Worm (Caenorhabditis elegans) whole organism, L3 larva: Measurements from ENCODE around the gene ZC204.6.

Experiments used
- egl-27 ChIP-seq: sonication (generic microtip); optimal IDR thresholded peaks from 4 replicates; lab custom pipeline; 2017; ENCODE audit warnings: missing biosample characterization, missing genetic modification reagents, missing genetic modification characterization
- elt-3 ChIP-seq, 3 experiments: fragments of 150-350 bp in 1 of 3; sonication (generic microtip) in 2 of 3; optimal IDR thresholded peaks; 2 replicates in 2 of 3; 4 replicates in 1 of 3; lab custom pipeline; 2014 to 2017; ENCODE audit warnings: missing biosample characterization in 3 of 3, missing genetic modification characterization in 3 of 3
- fkh-10 ChIP-seq: sonication (generic microtip); optimal IDR thresholded peaks from 2 replicates; lab custom pipeline; 2017; ENCODE audit warnings: missing biosample characterization, missing genetic modification reagents, missing genetic modification characterization
- lsy-12 ChIP-seq: sonication (generic microtip); optimal IDR thresholded peaks from 2 replicates; lab custom pipeline; 2016; ENCODE audit warnings: mild to moderate bottlenecking, missing genetic modification characterization, missing compliant biosample characterization
- nfya-1 ChIP-seq: sonication (generic microtip); optimal IDR thresholded peaks from 2 replicates; lab custom pipeline; 2017; ENCODE audit warnings: missing genetic modification characterization, mild to moderate bottlenecking, missing compliant biosample characterization, antibody characterized with exemption, moderate library complexity; ENCODE audit not compliant: insufficient read depth
- nhr-12 ChIP-seq: fragments of 150-350 bp; optimal IDR thresholded peaks from 2 replicates; lab custom pipeline; 2014; ENCODE audit warnings: missing biosample characterization, missing genetic modification characterization
- nhr-25 ChIP-seq: sonication (generic microtip); optimal IDR thresholded peaks from 2 replicates; lab custom pipeline; 2017; ENCODE audit warnings: missing biosample characterization, missing genetic modification characterization
- nhr-77 ChIP-seq: fragments of 150-350 bp; optimal IDR thresholded peaks from 2 replicates; lab custom pipeline; 2014; ENCODE audit warnings: missing biosample characterization, missing genetic modification characterization
- sea-2 ChIP-seq: fragments of 150-350 bp; sonication (generic microtip); optimal IDR thresholded peaks from 4 replicates; lab custom pipeline; 2014; ENCODE audit warnings: missing biosample characterization, missing genetic modification reagents, missing genetic modification characterization
- skn-1 ChIP-seq: fragments of 150-350 bp; optimal IDR thresholded peaks from 2 replicates; lab custom pipeline; 2014; ENCODE audit warnings: missing biosample characterization, missing genetic modification characterization
- snpc-4 ChIP-seq: fragments of 150-350 bp; optimal IDR thresholded peaks from 2 replicates; lab custom pipeline; 2014; ENCODE audit warnings: missing biosample characterization, missing genetic modification characterization
- zag-1 ChIP-seq: fragments of 150-350 bp; optimal IDR thresholded peaks from 2 replicates; lab custom pipeline; 2014; ENCODE audit warnings: missing biosample characterization, missing genetic modification characterization
- ztf-11 ChIP-seq: fragments of 150-350 bp; optimal IDR thresholded peaks from 2 replicates; lab custom pipeline; 2014; ENCODE audit warnings: missing biosample characterization, missing genetic modification characterization

- TF ChIP-seq snpc-4: no peak
- no peak for TF ChIP-seq nhr-12 (tag; lab: Kevin White, UChicago)
- TF ChIP-seq sea-2 (GFP tag; lab: Kevin White, UChicago): no peak
- TF ChIP-seq zag-1 (tag; lab: Kevin White, UChicago): no peak
- TF ChIP-seq elt-3 (tag; optimal IDR thresholded peaks at IDR 0.05; lab: Kevin White, UChicago): no peak
- TF ChIP-seq nhr-25 (tag; lab: Kevin White, UChicago): no peak
- TF ChIP-seq lsy-12 (tag; lab: Kevin White, UChicago): no peak
- TF ChIP-seq nhr-77: no peak
- no peak for TF ChIP-seq skn-1 (tag; lab: Kevin White, UChicago)
- TF ChIP-seq fkh-10 (GFP tag; lab: Kevin White, UChicago): no peak
- TF ChIP-seq nfya-1 (tag; lab: Kevin White, UChicago): no peak
- no peak for TF ChIP-seq ztf-11 (tag; lab: Kevin White, UChicago)
- TF ChIP-seq egl-27 (tag; lab: Kevin White, UChicago): no peak
Measured at ce11 chrII:1668913-1669312, 24.3 kb upstream of the ZC204.6 start, which contains the start of gene srw-97.
